Worm (Caenorhabditis elegans): ENCODE measurements around the gene sru-36.

The sru-36 gene

DNA sequence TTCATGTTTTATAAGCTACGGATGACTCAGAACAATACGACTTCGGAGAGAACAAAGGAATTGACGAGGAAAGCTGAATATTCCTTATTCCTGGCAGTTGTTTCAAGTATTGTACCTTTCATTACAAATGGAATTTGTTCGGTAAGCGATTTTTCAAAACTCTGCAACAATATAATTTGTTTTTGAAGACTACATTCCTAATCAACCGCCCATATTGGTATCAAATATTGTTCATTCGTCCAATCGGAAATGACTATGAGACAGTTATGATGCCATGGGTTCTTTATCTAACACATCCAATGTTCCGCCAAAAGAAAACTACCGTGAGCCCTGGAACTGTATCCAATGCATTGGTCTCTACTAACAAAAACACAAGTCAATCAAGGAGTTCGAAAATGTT lies 29.3 kb upstream of the sru-36 start:
- TF ChIP-seq lin-39 (tag; optimal IDR thresholded peaks at IDR 0.05) (no peak), aly-2 (tag; optimal IDR thresholded peaks at IDR 0.05) (no peak), nhr-6 (tag; optimal IDR thresholded peaks at IDR 0.05) (no peak), nhr-23 (tag; optimal IDR thresholded peaks at IDR 0.05) (no peak), ceh-82 (tag; optimal IDR thresholded peaks at IDR 0.05) (no peak), zag-1 (tag; optimal IDR thresholded peaks at IDR 0.05) (no peak)

DNA sequence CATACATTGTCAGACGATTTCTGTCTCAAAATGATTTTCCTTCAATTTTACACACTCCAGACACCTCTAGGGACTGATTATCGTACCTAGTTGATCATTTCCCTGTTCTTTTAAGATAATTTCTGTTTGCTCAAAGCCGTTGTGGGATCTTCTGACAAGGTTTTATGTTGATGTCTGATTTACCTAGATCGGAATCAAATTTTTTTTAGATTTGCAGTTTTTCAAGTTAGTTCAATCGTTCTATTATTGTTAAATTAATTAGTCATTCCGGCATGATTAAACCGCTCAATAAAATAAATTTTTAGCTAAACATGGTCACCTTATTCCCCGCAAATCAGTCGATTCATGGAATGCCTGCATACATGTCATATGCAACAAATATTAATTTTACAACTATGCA lies 27.9 kb upstream of the sru-36 start, which contains the start of gene sru-30:
sru-30 (plus strand) TSS at position 301 of the 400 bp plus-strand sequence.
- TF ChIP-seq lin-13 (GFP tag; optimal IDR thresholded peaks at IDR 0.05) (no peak), sma-3 (GFP tag; optimal IDR thresholded peaks at IDR 0.05) (no peak), sma-9 (GFP tag; optimal IDR thresholded peaks at IDR 0.05) (no peak), sma-9 (tag; optimal IDR thresholded peaks at IDR 0.05) (no peak), lin-39 (tag; optimal IDR thresholded peaks at IDR 0.05) (no peak), Y55F3AM.14 (GFP tag; optimal IDR thresholded peaks at IDR 0.05) (no peak), peb-1 (tag; optimal IDR thresholded peaks at IDR 0.05) (no peak), alr-1 (tag; optimal IDR thresholded peaks at IDR 0.05) (no peak), F13H6.1 (tag; optimal IDR thresholded peaks at IDR 0.05) (no peak), aly-2 (tag; optimal IDR thresholded peaks at IDR 0.05) (no peak), nhr-10 (tag; optimal IDR thresholded peaks at IDR 0.05) (no peak)

DNA sequence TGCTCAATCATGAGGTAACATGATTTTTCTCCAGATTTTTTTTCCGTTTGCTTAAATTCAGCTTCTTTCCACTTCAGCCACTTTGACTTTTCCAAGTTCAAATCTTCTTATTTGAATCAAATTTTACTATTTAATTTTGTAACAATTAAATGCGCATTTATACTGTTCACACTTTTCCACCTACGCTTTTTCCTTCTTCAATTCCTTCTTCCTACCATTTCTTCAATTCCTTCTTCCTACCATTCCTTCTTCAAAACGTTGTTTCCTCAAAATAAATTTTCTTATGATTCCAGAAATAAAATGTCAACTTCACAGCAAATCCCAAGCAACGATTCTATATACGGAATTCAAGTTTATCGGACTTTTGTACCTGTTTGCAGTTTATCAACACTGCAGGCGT lies 25.1 kb upstream of the sru-36 start, which contains the start of gene sru-31:
sru-31 (plus strand) TSS at position 301 of the 400 bp plus-strand sequence.
- TF ChIP-seq nhr-237 (tag; optimal IDR thresholded peaks at IDR 0.05), result no peak
- TF ChIP-seq nhr-25 (tag; optimal IDR thresholded peaks at IDR 0.05), result no peak

DNA sequence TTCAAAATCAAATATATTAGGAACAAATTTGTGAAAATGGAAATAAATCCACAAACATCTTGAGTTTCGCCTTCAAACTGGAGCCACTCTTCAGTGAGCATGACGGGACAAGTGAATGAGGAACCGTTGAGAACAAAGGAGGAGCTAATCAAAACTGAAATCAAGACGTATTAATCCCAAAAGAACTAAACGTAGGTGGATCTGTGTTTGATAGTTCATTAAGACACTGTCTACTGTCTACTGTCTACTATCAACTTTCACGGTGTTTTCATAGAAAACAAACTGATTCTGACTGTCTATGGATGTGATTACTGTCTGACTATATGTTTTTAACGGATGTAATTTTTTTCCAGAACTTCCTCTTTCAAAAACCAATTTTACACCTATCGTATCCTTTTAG lies 19.8 kb upstream of the sru-36 start, which contains the start of gene str-193:
str-193 (minus strand) TSS at position 101 of the 400 bp plus-strand sequence.
- TF ChIP-seq lsy-2 (tag; optimal IDR thresholded peaks at IDR 0.05), result no peak
- no peak for TF ChIP-seq nhr-11 (tag; optimal IDR thresholded peaks at IDR 0.05)
- no peak for TF ChIP-seq ZK546.5 (tag; optimal IDR thresholded peaks at IDR 0.05)
- TF ChIP-seq ceh-82 (tag; optimal IDR thresholded peaks at IDR 0.05), result no peak

DNA sequence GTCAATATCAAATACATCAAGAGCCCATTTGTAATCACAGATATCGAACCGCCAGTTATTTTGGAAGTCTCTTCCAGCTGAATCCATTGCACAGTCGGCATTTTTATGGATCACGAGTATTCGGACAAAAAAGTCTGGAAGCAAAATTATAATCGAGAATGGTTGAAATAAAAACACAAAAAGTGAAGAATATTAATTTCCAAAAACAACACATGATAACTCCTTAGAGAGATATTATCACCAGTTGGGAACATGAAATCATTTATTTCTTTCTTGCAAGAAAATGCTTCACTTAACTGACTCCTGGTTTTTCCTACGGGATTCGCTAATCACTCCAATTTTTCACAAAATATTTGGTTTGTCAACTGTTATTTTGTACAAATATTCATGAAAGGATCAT lies 17.3 kb upstream of the sru-36 start, which contains the start of gene str-2:
str-2 (minus strand) TSS at position 101 of the 400 bp plus-strand sequence.
- TF ChIP-seq mbf-1 (tag; optimal IDR thresholded peaks at IDR 0.05), result no peak
- no peak for TF ChIP-seq lin-39 (tag; optimal IDR thresholded peaks at IDR 0.05)
- no peak for TF ChIP-seq skn-1 (tag; optimal IDR thresholded peaks at IDR 0.05)
- TF ChIP-seq elt-3 (tag; optimal IDR thresholded peaks at IDR 0.05), result no peak
- no peak for TF ChIP-seq ZK546.5 (tag; optimal IDR thresholded peaks at IDR 0.05)
- no peak for TF ChIP-seq gmeb-1 (tag; optimal IDR thresholded peaks at IDR 0.05)
- TF ChIP-seq ama-1 (optimal IDR thresholded peaks at IDR 0.05), result no peak
- TF ChIP-seq R02D3.7 (tag; optimal IDR thresholded peaks at IDR 0.05), result no peak
- TF ChIP-seq sma-3 (GFP tag; optimal IDR thresholded peaks at IDR 0.05), result no peak
- TF ChIP-seq nhr-10 (tag; optimal IDR thresholded peaks at IDR 0.05), result no peak
- TF ChIP-seq alr-1 (tag; optimal IDR thresholded peaks at IDR 0.05), result no peak
- no peak for TF ChIP-seq blmp-1 (tag; optimal IDR thresholded peaks at IDR 0.05; ENCODE audit: insufficient read depth)

DNA sequence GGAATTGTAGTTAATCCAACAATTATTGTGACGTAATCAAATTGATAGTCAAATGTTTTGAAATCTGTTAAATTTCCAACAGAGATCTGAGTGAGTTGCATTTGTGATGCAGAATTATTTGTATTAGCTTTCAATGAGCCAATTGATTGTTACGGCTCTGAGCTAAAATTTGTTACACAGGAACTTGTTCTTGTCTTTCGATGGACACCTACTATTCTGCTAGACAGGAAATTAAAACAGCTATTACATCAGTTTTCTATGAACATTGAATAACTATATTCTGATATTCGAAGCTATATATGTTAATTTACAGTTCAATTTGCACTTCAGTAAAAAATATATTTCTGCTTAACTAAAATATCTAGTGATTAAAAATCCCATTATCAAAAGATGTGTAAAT lies 7.6 kb upstream of the sru-36 start, which contains the start of gene sru-40:
sru-40 (minus strand) TSS at position 101 of the 400 bp plus-strand sequence.
- TF ChIP-seq nhr-237 (tag; optimal IDR thresholded peaks at IDR 0.05), result no peak
- TF ChIP-seq mbf-1 (tag; optimal IDR thresholded peaks at IDR 0.05), result no peak
- no peak for TF ChIP-seq nhr-77 (tag; optimal IDR thresholded peaks at IDR 0.05)
- TF ChIP-seq nhr-6 (tag; optimal IDR thresholded peaks at IDR 0.05), result no peak
- TF ChIP-seq lsy-2 (tag; optimal IDR thresholded peaks at IDR 0.05), result no peak
- TF ChIP-seq sma-3 (GFP tag; optimal IDR thresholded peaks at IDR 0.05), result no peak
- TF ChIP-seq ceh-16 (tag; optimal IDR thresholded peaks at IDR 0.05), result no peak

DNA sequence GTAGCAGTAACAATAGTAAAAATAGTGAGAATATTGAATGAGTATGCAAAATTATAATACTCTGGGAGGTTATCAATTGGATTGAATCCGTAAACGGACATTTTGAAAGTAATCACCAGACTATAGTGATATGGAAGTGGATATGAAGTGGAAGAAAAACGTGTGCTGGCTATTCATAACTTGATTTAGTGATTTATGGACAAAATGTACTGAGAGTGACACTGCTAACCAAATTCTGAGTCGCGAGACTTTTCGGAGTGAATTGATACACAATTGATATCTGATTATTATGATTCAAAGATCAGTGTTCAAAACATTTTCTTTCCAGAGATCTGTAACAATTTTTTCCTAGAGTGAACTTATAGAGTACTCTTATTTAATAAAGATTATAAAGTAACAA lies 5.5 kb upstream of the sru-36 start, which contains the start of gene sru-38:
sru-38 (minus strand) TSS at position 101 of the 400 bp plus-strand sequence.
- TF ChIP-seq gmeb-1 (tag; optimal IDR thresholded peaks at IDR 0.05), result no peak
- no peak for TF ChIP-seq sem-4 (tag; optimal IDR thresholded peaks at IDR 0.05)
- no peak for TF ChIP-seq lin-13 (GFP tag; optimal IDR thresholded peaks at IDR 0.05)
- no peak for TF ChIP-seq F13H6.1 (tag; optimal IDR thresholded peaks at IDR 0.05)
- no peak for TF ChIP-seq skn-1 (tag; optimal IDR thresholded peaks at IDR 0.05)
- no peak for TF ChIP-seq alr-1 (tag; optimal IDR thresholded peaks at IDR 0.05)
- TF ChIP-seq nhr-21 (tag; optimal IDR thresholded peaks at IDR 0.05), result no peak
- TF ChIP-seq nhr-10 (tag; optimal IDR thresholded peaks at IDR 0.05), result no peak
- no peak for TF ChIP-seq ztf-1 (GFP tag; conservative IDR thresholded peaks at IDR 0.05)
- no peak for TF ChIP-seq ZK546.5 (tag; optimal IDR thresholded peaks at IDR 0.05)
- no peak for TF ChIP-seq nhr-25 (tag; optimal IDR thresholded peaks at IDR 0.05)
- no peak for TF ChIP-seq ceh-82 (tag; optimal IDR thresholded peaks at IDR 0.05)
- no peak for TF ChIP-seq mdl-1 (tag; optimal IDR thresholded peaks at IDR 0.05)
- TF ChIP-seq unc-55 (GFP tag; optimal IDR thresholded peaks at IDR 0.05), result no peak
- TF ChIP-seq peb-1 (tag; optimal IDR thresholded peaks at IDR 0.05), result no peak
- TF ChIP-seq ztf-4 (tag; optimal IDR thresholded peaks at IDR 0.05), result no peak
- no peak for TF ChIP-seq sma-3 (GFP tag; optimal IDR thresholded peaks at IDR 0.05)
- no peak for TF ChIP-seq nhr-77 (tag; optimal IDR thresholded peaks at IDR 0.05)
- no peak for TF ChIP-seq C34F6.9 (tag; optimal IDR thresholded peaks at IDR 0.05)

All from whole organism, L2 larva.